Worm (Caenorhabditis elegans) whole organism, L4/young adult: ENCODE data around the gene M04C3.5.

Experiments used
- W03F9.2 ChIP-seq: fragments of 150-350 bp; optimal IDR thresholded peaks from 2 replicates; lab custom pipeline; 2014; ENCODE audit warnings: missing biosample characterization, missing genetic modification characterization
- dao-5 ChIP-seq: sonication (generic microtip); optimal IDR thresholded peaks from 2 replicates; lab custom pipeline; 2016; ENCODE audit warnings: missing genotype, missing genetic modification characterization, moderate library complexity, missing compliant biosample characterization
- him-1 ChIP-seq: sonication (generic microtip); optimal IDR thresholded peaks from 2 replicates; lab custom pipeline; 2016; ENCODE audit warnings: missing genotype, missing genetic modification reagents, missing genetic modification characterization, missing compliant biosample characterization

The M04C3.5 gene

DNA sequence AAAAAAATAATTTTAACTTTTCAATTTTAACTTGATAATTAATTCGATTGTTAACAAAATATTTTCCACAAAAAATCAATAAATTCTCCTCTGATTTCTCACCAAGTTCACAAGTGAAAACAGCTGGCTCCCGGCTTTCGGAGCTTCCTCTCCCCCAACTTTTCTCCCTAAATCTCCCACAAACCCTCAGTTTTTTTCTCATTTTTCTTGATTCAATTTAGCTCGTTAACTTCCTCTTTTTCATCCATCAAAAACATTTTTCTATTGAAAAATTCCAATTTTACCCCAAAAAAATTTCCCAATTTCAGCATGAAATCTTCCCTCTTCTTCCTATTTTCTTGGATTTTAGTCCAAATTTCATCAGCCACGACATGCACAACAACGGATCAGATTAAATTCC, 20.9 kb downstream of the M04C3.5 start, which contains the start of gene Y43F8B.11:
TSS of gene Y43F8B.11 (plus strand) at position 301 of the 400 bp plus-strand sequence.
- TF ChIP-seq dao-5 (no peak), W03F9.2 (tag; lab: Kevin White, UChicago) (no peak), him-1 (tag; lab: Kevin White, UChicago) (no peak)

DNA sequence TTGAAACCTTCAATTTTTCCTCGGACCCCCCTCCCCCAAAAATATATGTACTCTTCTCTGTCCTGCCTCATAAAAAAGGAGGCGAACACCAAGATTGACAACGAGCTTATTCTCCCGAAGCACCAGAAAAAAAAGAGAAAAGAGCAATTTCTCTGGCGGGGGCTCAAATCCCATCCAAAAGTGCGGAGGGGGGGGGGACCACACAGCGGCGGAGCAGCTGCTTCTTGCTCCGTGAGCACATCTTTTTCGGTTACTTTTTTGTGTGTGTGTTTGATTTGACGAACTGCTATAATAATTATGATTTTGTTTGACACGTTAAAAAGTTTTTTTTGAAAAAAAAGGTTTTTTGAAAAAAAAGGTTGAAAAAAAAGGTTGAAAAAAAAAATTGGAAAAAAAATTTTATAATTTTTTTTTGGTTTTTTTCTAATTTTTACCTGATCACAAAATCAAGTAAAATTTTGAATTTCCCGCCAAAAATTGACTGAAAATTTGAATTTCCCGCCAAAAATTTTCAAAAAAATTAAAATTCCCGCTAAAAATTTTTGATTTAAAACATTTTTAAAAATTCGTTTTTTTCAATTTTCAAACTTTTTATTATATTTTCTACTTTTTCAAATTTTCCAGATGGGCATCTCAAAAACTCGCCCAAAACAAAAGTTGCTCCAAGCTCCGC, 24.4 kb downstream of the M04C3.5 start, which contains the start of gene Y43F8B.10:
TSS of gene Y43F8B.10 (plus strand) at position 623 of the 673 bp plus-strand sequence.
- TF ChIP-seq him-1 (tag; lab: Kevin White, UChicago) = no peak
- TF ChIP-seq dao-5 = no peak
- no peak for TF ChIP-seq W03F9.2 (tag; lab: Kevin White, UChicago)

ce11 chrV:19477302-19477701, 27.8 kb downstream of the M04C3.5 start:
- TF ChIP-seq dao-5 = no peak
- TF ChIP-seq W03F9.2 (tag; lab: Kevin White, UChicago) = no peak
- no peak for TF ChIP-seq him-1 (tag; lab: Kevin White, UChicago)

- no peak for TF ChIP-seq W03F9.2 (tag; lab: Kevin White, UChicago)
- TF ChIP-seq dao-5 = no peak
Measured at ce11 chrV:19477852-19478251, 28.3 kb downstream of the M04C3.5 start, which contains the start of gene Y43F8B.9. Gene Y43F8B.9 (plus strand): TSS chrV:19478152.

ce11 chrV:19482535-19482934, 33.0 kb downstream of the M04C3.5 start, which contains the start of gene Y43F8B.22:
Gene Y43F8B.22 (plus strand): TSS chrV:19482835.
- TF ChIP-seq him-1 (tag; lab: Kevin White, UChicago) (no peak), W03F9.2 (tag; lab: Kevin White, UChicago) (no peak)

DNA sequence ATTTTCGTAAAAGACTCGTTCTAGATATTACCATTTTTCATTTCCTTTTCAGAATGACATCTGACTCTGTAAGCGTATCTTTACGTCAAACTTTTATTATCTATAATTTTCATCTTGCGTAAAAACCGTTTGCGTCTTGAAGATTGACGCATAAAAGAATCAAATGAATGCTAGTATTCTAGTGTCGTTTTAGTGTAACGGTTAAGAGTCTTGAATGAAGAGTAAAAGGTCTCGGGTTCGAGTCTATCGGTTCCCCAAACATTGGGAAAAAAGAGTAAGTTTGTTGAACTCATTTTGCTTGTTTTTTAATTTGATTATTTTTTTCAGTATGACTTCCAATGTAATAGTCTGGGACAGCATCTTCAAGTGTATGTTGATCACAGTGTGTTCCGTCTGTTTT, 35.0 kb downstream of the M04C3.5 start, which contains the start of gene Y43F8B.17:
TSS of gene Y43F8B.17 (plus strand) at position 215 of the 400 bp plus-strand sequence.
- TF ChIP-seq W03F9.2 (tag; lab: Kevin White, UChicago) = no peak

ce11 chrV:19485261-19485660, 35.7 kb downstream of the M04C3.5 start, which contains the start of gene Y43F8B.28:
Gene Y43F8B.28 (plus strand): TSS chrV:19485319.
- no peak for TF ChIP-seq W03F9.2 (tag; lab: Kevin White, UChicago)
- TF ChIP-seq dao-5 = no peak
- TF ChIP-seq him-1 (tag; lab: Kevin White, UChicago) = no peak

DNA sequence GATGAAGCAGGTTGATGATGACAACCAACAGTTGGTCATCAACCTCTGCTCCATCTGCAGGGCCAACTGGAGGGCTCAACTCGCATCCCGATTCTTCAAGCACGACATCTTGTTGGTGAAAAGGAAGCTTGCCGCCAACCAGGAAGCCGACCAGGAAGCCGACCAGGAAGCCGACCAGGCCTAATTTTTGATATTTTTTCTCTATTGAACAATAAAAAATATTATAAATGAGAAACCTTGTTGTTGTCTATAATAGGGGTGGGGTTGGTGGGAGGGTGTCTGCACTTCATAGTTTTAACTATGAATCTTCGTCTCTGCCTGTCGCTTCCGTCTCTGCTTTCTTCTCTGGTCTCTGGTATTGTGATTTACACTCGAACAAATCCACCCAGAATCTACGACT, 36.2 kb downstream of the M04C3.5 start, which contains the start of gene Y43F8B.18:
TSS of gene Y43F8B.18 (plus strand) at position 301 of the 400 bp plus-strand sequence.
- no peak for TF ChIP-seq dao-5
- no peak for TF ChIP-seq W03F9.2 (tag; lab: Kevin White, UChicago)
- TF ChIP-seq him-1 (tag; lab: Kevin White, UChicago) = no peak

- TF ChIP-seq him-1 (tag; lab: Kevin White, UChicago) (no peak), dao-5 (no peak), W03F9.2 (tag; lab: Kevin White, UChicago) (no peak)
Measured at ce11 chrV:19490461-19490860, 40.9 kb downstream of the M04C3.5 start, which contains the start of gene Y43F8B.7. Gene Y43F8B.7 (plus strand): TSS chrV:19490761.

- TF ChIP-seq him-1 (tag; lab: Kevin White, UChicago) = no peak
- no peak for TF ChIP-seq W03F9.2 (tag; lab: Kevin White, UChicago)
Measured at ce11 chrV:19491302-19491701, 41.8 kb downstream of the M04C3.5 start, which contains the start of gene Y43F8B.29. Gene Y43F8B.29 (plus strand): TSS chrV:19491602.

DNA sequence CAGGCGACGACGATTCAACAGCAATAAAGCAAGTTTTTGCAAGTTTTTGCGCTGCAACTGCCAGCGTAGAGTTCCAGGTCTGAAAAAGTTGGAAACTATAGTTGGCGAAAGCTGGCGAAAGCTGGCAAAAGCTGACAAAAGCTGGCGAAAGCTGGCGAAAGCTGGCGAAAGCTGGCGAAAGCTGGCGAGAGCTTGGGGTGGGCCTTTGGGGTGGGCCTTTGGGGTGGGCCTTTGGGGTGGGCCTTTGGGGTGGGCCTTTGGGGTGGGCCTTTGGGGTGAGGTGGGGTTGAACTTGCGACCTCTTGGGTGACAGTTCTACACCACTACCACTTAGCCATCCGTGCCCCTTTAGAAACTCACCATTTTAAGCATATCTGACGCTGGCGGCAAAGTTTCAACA, 45.6 kb downstream of the M04C3.5 start:
- TF ChIP-seq W03F9.2 (tag; lab: Kevin White, UChicago) (no peak), him-1 (tag; lab: Kevin White, UChicago) (no peak), dao-5 (no peak)

- TF ChIP-seq him-1 (tag; lab: Kevin White, UChicago) (no peak), dao-5 (no peak), W03F9.2 (tag; lab: Kevin White, UChicago) (no peak)
Measured at ce11 chrV:19495587-19495986, 46.1 kb downstream of the M04C3.5 start, which contains the start of gene scl-21. Gene scl-21 (minus strand): TSS chrV:19495687.

ce11 chrV:19497087-19497486, 47.6 kb downstream of the M04C3.5 start:
- TF ChIP-seq W03F9.2 (tag; lab: Kevin White, UChicago) (no peak), him-1 (tag; lab: Kevin White, UChicago) (no peak), dao-5 (no peak)
